Fruit fly (Drosophila melanogaster) whole organism, larva: Measurements from ENCODE around the gene Top3beta.

Experiments used
- noc ChIP-seq: fragments of 200-800 bp; sonication (Bioruptor generic); optimal IDR thresholded peaks from 3 replicates; lab custom pipeline; 2019; ENCODE audit warnings: missing biosample characterization, mild to moderate bottlenecking, missing genetic modification characterization, moderate library complexity

The Top3beta gene

DNA sequence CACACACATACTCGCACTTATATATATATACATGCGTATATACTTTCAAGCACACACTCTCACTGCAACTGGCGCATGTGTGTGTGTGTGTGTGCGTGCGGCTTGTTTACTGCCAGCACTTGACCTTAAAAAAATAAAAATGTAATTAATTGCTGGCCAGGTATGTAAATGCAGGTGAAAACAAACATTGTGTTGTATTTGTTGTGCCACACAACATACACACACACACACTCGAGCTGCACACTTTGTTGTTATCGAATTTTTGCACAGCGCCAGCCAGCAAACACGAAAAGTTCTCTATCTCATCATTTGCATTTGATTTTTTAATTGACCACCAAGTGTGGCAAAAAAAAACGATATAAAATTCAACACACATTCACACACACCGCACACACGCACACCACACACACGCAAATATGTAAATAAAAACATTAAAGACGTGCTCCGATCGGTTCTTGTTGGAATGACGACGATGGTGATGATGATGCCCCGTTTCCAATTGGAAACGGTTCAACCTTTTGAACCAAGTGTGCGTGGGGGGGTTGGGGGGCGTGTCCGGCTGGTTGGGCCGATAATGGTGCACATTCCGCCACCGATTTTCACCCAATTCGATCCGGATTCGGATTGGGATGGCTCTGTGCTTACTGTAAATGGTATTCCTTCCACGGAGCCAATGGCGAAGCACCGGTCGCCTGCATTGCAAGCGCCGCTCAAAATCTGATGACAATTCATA, 33.0 kb downstream of the Top3beta start:
- TF ChIP-seq noc (tag; lab: Kevin White, UChicago) = no peak

- no peak for TF ChIP-seq noc (tag; lab: Kevin White, UChicago)
These were observed 34.1 kb downstream of the Top3beta start for dm6 chrX:6253701-6254100.

DNA sequence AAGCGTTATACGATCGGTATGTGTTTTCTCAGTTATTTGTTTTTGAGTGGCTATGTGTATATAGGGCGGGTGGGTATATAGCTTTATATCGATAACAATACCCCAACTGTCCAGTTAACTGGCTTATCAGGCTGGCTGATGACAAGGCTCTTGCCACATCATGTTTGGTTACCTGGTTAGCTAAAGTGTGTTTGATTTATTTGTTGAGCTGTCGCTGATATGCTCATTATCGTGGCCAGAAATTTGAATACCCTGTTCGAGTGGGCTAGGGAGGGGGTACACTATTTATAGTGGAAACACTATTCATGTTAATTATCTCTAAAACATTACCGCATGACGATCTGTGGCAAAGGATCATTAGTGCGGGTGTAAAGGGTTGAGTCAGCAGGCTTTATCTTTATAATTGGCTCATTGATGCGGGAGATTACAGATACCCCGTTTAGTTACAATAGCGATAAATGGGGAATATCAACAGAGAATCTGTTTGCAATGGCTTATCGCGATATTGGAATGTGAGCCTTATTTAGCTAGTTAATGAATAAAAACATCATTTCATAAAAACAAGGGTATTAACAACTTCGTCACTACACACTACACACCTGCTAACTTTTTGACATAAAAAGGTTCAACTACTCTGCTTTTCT, 34.8 kb downstream of the Top3beta start:
- TF ChIP-seq noc (tag; lab: Kevin White, UChicago) = no peak

DNA sequence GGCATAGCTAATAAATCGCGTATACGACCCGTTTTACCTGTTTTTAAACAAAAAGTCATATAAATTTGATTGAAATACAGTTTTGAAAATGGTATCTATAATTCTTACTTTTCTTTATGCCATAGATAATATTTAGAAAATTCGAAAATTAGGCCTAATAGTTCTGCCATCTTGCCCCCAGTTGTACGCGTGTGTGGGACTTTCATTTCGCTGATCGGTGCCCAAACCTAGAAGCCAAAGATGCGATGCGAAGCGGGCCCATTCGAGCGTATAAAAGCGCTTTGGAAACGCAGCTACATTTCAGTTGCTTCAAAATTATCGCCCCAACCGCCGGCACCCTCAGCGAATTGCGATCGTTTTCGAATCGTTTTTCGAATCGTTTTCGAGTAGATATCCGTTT, 50.8 kb downstream of the Top3beta start, which contains the start of gene CG14445:
Gene CG14445, plus strand, starts transcription at position 301 of the 400 bp plus-strand sequence.
- TF ChIP-seq noc (tag; lab: Kevin White, UChicago) = no peak
